Worm (Caenorhabditis elegans) whole organism, young adult: ENCODE results near the gene igcm-3.

ENCODE experiments used
- F49E8.2 ChIP-seq: sonication (generic microtip); optimal IDR thresholded peaks from 3 replicates; lab custom pipeline; 2017; ENCODE audit warnings: missing genetic modification characterization, mild to moderate bottlenecking, missing compliant biosample characterization, antibody characterized with exemption, moderate library complexity; ENCODE audit not compliant: insufficient read depth
- F57C9.4 ChIP-seq: sonication (generic microtip); optimal IDR thresholded peaks from 2 replicates; lab custom pipeline; 2017; ENCODE audit warnings: mild to moderate bottlenecking, missing genetic modification characterization, missing compliant biosample characterization
- K12H6.12 ChIP-seq: fragments of 200-800 bp; sonication (Bioruptor generic); optimal IDR thresholded peaks from 2 replicates; lab custom pipeline; 2018; ENCODE audit warnings: mild to moderate bottlenecking, missing genetic modification characterization, missing compliant biosample characterization
- T07F8.4 ChIP-seq: sonication (generic microtip); optimal IDR thresholded peaks from 2 replicates; lab custom pipeline; 2016; ENCODE audit warnings: mild to moderate bottlenecking, missing genetic modification characterization, moderate library complexity, missing compliant biosample characterization
- Y53F4B.3 ChIP-seq: fragments of 200-800 bp; sonication (Bioruptor generic); IDR thresholded peaks from 2 replicates; pipeline ENCODE4 v1.3.6; 2022; ENCODE audit warnings: missing genetic modification reagents, missing genetic modification characterization, missing compliant biosample characterization
- Y53G8AR.9 ChIP-seq: fragments of 200-800 bp; sonication (Bioruptor generic); conservative IDR thresholded peaks from 2 replicates; pipeline ENCODE4 v1.3.6; 2022; ENCODE audit warnings: missing genetic modification reagents, missing genetic modification characterization, missing compliant biosample characterization
- Y67H2A.10 ChIP-seq: fragments of 200-800 bp; sonication (Bioruptor generic); conservative IDR thresholded peaks from 2 replicates; pipeline ENCODE4 v1.3.6; 2022; ENCODE audit warnings: missing genetic modification reagents, missing genetic modification characterization, missing compliant biosample characterization
- ama-1 ChIP-seq, 3 experiments: fragments of 150-350 bp in 1 of 3; sonication (generic microtip) in 2 of 3; optimal IDR thresholded peaks; 2 replicates each; lab custom pipeline; 2014 to 2018; ENCODE audit warnings: missing biosample characterization in 2 of 3, missing genetic modification characterization in 2 of 3, missing genetic modification reagents in 2 of 3
- aptf-2 ChIP-seq: fragments of 200-800 bp; sonication (Bioruptor generic); conservative IDR thresholded peaks from 2 replicates; pipeline ENCODE4 v1.3.6; 2022; ENCODE audit warnings: missing genetic modification reagents, missing genetic modification characterization, missing compliant biosample characterization
- bed-1 ChIP-seq: fragments of 200-800 bp; sonication (Bioruptor generic); IDR thresholded peaks from 2 replicates; pipeline ENCODE4 v1.3.6; 2022; ENCODE audit warnings: missing genetic modification reagents, missing genetic modification characterization, missing compliant biosample characterization
- ccch-3 ChIP-seq: fragments of 200-800 bp; sonication (Bioruptor generic); optimal IDR thresholded peaks from 2 replicates; lab custom pipeline; 2018; ENCODE audit warnings: mild to moderate bottlenecking, missing genetic modification characterization, missing compliant biosample characterization
- cebp-1 ChIP-seq, 2 experiments: fragments of 200-800 bp in 1 of 2; sonication (Bioruptor generic) in 1 of 2; sonication (generic microtip) in 1 of 2; IDR thresholded peaks in 1 of 2; optimal IDR thresholded peaks in 1 of 2; 2 replicates each; pipeline versions ENCODE4 v1.3.6 to Lab custom; 2017 to 2022; ENCODE audit warnings: missing compliant biosample characterization in 2 of 2, missing genetic modification characterization in 2 of 2, mild to moderate bottlenecking in 1 of 2, missing genetic modification reagents in 1 of 2, moderate library complexity in 1 of 2
- dox-1 ChIP-seq: fragments of 200-800 bp; sonication (Bioruptor generic); IDR thresholded peaks from 2 replicates; pipeline ENCODE4 v1.3.6; 2022; ENCODE audit warnings: missing genetic modification reagents, missing genetic modification characterization, missing compliant biosample characterization
- dpff-1 ChIP-seq: sonication (generic microtip); optimal IDR thresholded peaks from 2 replicates; lab custom pipeline; 2017; ENCODE audit warnings: mild to moderate bottlenecking, missing genetic modification characterization, missing compliant biosample characterization
- ekl-4 ChIP-seq: fragments of 200-800 bp; sonication (Bioruptor generic); IDR thresholded peaks from 2 replicates; pipeline ENCODE4 v1.3.6; 2022; ENCODE audit warnings: missing genetic modification reagents, missing genetic modification characterization, missing compliant biosample characterization
- ets-4 ChIP-seq: fragments of 200-800 bp; sonication (Bioruptor generic); optimal IDR thresholded peaks from 2 replicates; lab custom pipeline; 2018; ENCODE audit warnings: mild to moderate bottlenecking, missing genetic modification characterization, missing compliant biosample characterization
- gei-17 ChIP-seq: fragments of 200-800 bp; sonication (Bioruptor generic); optimal IDR thresholded peaks from 2 replicates; lab custom pipeline; 2018; ENCODE audit warnings: mild to moderate bottlenecking, missing genetic modification characterization, missing compliant biosample characterization
- hmg-1.2 ChIP-seq: fragments of 200-800 bp; sonication (Bioruptor generic); IDR thresholded peaks from 2 replicates; pipeline ENCODE4 v1.3.6; 2022; ENCODE audit warnings: missing genetic modification reagents, missing genetic modification characterization, missing compliant biosample characterization
- hrde-1 ChIP-seq: sonication (generic microtip); optimal IDR thresholded peaks from 2 replicates; lab custom pipeline; 2016; ENCODE audit warnings: missing genetic modification characterization, mild to moderate bottlenecking, missing compliant biosample characterization, moderate library complexity, missing genotype, missing genetic modification reagents, borderline replicate concordance
- lag-1 ChIP-seq: fragments of 200-800 bp; sonication (Bioruptor generic); IDR thresholded peaks from 2 replicates; pipeline ENCODE4 v1.3.6; 2022; ENCODE audit warnings: missing genetic modification reagents, missing genetic modification characterization, missing compliant biosample characterization
- let-526 ChIP-seq: fragments of 200-800 bp; sonication (Bioruptor generic); IDR thresholded peaks from 2 replicates; pipeline ENCODE4 v1.3.6; 2022; ENCODE audit warnings: missing genetic modification reagents, missing genetic modification characterization, missing compliant biosample characterization
- lin-35 ChIP-seq, 3 experiments: fragments of 150-350 bp in 2 of 3; sonication (generic microtip) in 1 of 3; optimal IDR thresholded peaks; 2 replicates each; lab custom pipeline; 2014 to 2018; ENCODE audit warnings: missing biosample characterization in 3 of 3, missing genetic modification characterization in 3 of 3, missing genetic modification reagents in 3 of 3
- lin-40 ChIP-seq: sonication (generic microtip); optimal IDR thresholded peaks from 2 replicates; lab custom pipeline; 2016; ENCODE audit warnings: missing genetic modification characterization, mild to moderate bottlenecking, missing compliant biosample characterization, missing genotype, missing genetic modification reagents
- madf-8 ChIP-seq: fragments of 200-800 bp; sonication (Bioruptor generic); conservative IDR thresholded peaks from 2 replicates; pipeline ENCODE4 v1.3.6; 2022; ENCODE audit warnings: missing genetic modification reagents, missing genetic modification characterization, missing compliant biosample characterization
- nfya-1 ChIP-seq: sonication (generic microtip); optimal IDR thresholded peaks from 2 replicates; lab custom pipeline; 2017; ENCODE audit warnings: antibody characterized with exemption, missing compliant biosample characterization, missing genetic modification characterization, borderline replicate concordance; ENCODE audit not compliant: insufficient read depth
- nfya-2 ChIP-seq: fragments of 200-800 bp; sonication (Bioruptor generic); IDR thresholded peaks from 2 replicates; pipeline ENCODE4 v1.3.6; 2022; ENCODE audit warnings: missing genetic modification reagents, missing genetic modification characterization, missing compliant biosample characterization
- nhr-80 ChIP-seq: sonication (generic microtip); optimal IDR thresholded peaks from 2 replicates; lab custom pipeline; 2016; ENCODE audit warnings: missing genetic modification characterization, missing compliant biosample characterization
- pha-4 ChIP-seq: fragments of 150-350 bp; sonication (generic microtip); optimal IDR thresholded peaks from 2 replicates; lab custom pipeline; 2014; ENCODE audit warnings: missing biosample characterization, missing genetic modification reagents, missing genetic modification characterization
- sdz-38 ChIP-seq: sonication (generic microtip); optimal IDR thresholded peaks from 2 replicates; lab custom pipeline; 2016; ENCODE audit warnings: missing genotype, missing genetic modification characterization, missing compliant biosample characterization
- snpc-4 ChIP-seq, 5 experiments: fragments of 150-350 bp in 1 of 5; sonication (generic microtip) in 4 of 5; optimal IDR thresholded peaks; 2 replicates each; lab custom pipeline; 2014 to 2018; ENCODE audit warnings: missing genetic modification characterization in 5 of 5, missing biosample characterization in 3 of 5, antibody characterized with exemption in 2 of 5, mild to moderate bottlenecking in 2 of 5, missing compliant biosample characterization in 2 of 5, missing genotype in 2 of 5, moderate library complexity in 2 of 5, missing genetic modification reagents in 1 of 5
- tbp1 ChIP-seq: fragments of 200-800 bp; sonication (Bioruptor generic); optimal IDR thresholded peaks from 2 replicates; lab custom pipeline; 2018; ENCODE audit warnings: mild to moderate bottlenecking, missing genetic modification characterization, missing compliant biosample characterization
- tlf-1 ChIP-seq: fragments of 200-800 bp; sonication (Bioruptor generic); optimal IDR thresholded peaks from 2 replicates; lab custom pipeline; 2018; ENCODE audit warnings: mild to moderate bottlenecking, missing genetic modification characterization, missing compliant biosample characterization
- unc-62 ChIP-seq: fragments of 150-350 bp; optimal IDR thresholded peaks from 2 replicates; lab custom pipeline; 2014; ENCODE audit warnings: missing biosample characterization, missing genetic modification reagents, missing genetic modification characterization
- zfh-2 ChIP-seq: fragments of 200-800 bp; sonication (Bioruptor generic); conservative IDR thresholded peaks from 2 replicates; pipeline ENCODE4 v1.3.6; 2022; ENCODE audit warnings: missing genetic modification reagents, missing genetic modification characterization, missing compliant biosample characterization
- ztf-22 ChIP-seq: fragments of 200-800 bp; sonication (Bioruptor generic); optimal IDR thresholded peaks from 2 replicates; lab custom pipeline; 2018; ENCODE audit warnings: mild to moderate bottlenecking, missing genetic modification characterization, moderate library complexity, missing compliant biosample characterization
- ztf-6 ChIP-seq: fragments of 200-800 bp; sonication (Bioruptor generic); IDR thresholded peaks from 2 replicates; pipeline ENCODE4 v1.3.6; 2022; ENCODE audit warnings: missing genetic modification reagents, missing genetic modification characterization, missing compliant biosample characterization

igcm-3 gene

DNA sequence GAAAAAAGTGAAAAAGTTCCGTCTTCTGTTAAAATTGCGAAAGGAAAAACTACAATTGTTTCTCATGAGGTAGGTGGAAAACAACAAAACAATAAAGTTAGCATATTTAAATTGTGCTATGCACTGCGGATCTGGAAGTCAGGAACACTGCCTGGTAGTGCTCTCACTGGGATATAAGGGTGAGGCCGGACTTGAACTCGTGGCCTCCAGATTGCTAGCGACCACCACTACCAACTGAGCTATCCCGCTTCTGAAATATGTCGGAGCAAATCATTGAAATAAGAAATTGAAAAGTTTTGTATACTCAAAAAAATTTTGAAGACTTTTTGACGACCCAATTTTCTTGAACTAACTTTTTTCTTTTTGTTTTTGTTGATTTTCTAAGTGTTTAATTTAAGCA is 9.1 kb downstream of the igcm-3 start (continued):
- no peak for TF ChIP-seq ets-4
- TF ChIP-seq, all 124 proteins: peak for 6

DNA sequence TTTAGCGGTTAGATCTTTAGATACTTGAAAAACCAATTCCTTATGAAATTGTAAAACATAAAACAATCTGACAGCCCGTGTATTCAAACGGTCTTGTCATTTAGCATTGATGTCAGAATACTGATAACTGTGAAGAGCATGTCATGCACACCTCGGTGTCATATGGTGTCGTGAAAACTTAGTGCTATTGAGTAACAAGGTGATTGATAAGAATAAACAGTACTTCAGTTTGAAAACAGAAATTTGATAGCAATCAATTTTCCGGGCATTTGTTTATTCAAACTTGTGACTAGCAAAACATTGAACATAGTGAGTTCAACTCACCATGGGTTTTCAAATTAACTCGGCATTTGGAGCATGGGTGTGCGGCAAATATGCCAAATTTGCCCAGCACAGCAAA is 10.4 kb downstream of the igcm-3 start:
- TF ChIP-seq cebp-1 (GFP tag; IDR thresholded peaks at IDR 0.05; lab: Robert Waterston, UW) (0 out of 2 replicates have a peak, but pooled peaks have one; percentile 31), cebp-1 (tag; optimal IDR thresholded peaks at IDR 0.05; lab: Kevin White, UChicago) (peak; percentile 17), snpc-4 (GFP tag; optimal IDR thresholded peaks at IDR 0.05; lab: Kevin White, UChicago) (no peak), snpc-4 (tag; optimal IDR thresholded peaks at IDR 0.05; lab: Kevin White, UChicago) (peak in 1 of 4 experiments; percentile 4), dpff-1 (no peak), nhr-80 (peak; percentile 77), ccch-3 (no peak), ets-4 (peak; percentile 79)

DNA sequence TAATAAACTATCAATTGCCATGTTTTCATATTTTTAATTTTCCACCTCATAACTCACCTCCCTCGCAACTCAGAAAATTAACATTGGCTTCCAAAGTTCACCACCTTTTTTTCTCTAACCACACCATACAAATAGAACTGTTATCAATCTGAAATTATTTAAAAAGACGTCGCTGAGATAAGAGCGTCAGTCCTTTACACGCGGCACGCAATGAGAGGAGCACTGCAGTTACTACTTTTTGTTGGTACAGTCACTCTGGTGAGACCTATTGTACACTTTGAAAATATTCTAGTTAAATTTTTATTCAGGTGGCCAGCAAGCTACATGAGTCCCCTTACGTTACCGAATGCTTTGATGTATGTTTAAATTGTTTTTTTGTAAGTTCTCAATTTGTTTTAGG is 10.9 kb downstream of the igcm-3 start, which contains the start of gene T02C5.1:
Gene T02C5.1 (plus strand): TSS at position 199 of the 400 bp plus-strand sequence.
- TF ChIP-seq tbp1 (peak; percentile 1), nhr-80 (peak; percentile 18), dox-1 (GFP tag; lab: Robert Waterston, UW) (no peak)

DNA sequence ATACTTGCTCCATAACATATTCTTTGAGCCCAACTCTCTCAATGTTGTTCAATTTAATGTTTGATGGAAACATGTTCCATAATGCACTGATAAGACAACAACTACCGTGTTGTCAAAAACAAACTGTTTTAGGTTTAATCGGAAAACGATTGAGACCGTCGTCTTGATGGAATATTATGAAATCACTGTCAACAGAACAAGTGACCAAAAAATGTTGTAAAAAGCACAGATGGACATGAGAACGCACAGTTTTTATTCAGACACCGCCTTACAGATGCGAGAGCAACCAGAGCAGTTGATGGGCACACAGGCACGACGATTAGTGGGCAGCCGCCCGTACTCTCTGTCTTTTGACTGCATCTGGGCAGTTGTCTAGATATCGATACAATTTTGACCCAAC is 12.6 kb downstream of the igcm-3 start:
- no peak for TF ChIP-seq Y67H2A.10 (GFP tag; lab: Robert Waterston, UW)
- TF ChIP-seq dox-1 (GFP tag; lab: Robert Waterston, UW), result peak; percentile 48; the same call in 1 of the 2 replicates
- no peak for TF ChIP-seq K12H6.12 (tag; lab: Kevin White, UChicago)
- TF ChIP-seq ama-1 (optimal IDR thresholded peaks at IDR 0.05; lab: Kevin White, UChicago), result no peak
- no peak for TF ChIP-seq ama-1 (GFP tag; optimal IDR thresholded peaks at IDR 0.05; lab: Kevin White, UChicago)
- TF ChIP-seq ztf-22 (GFP tag; lab: Kevin White, UChicago), result peak; percentile 1
- peak; percentile 87 for TF ChIP-seq unc-62 (GFP tag; lab: Kevin White, UChicago)
- TF ChIP-seq pha-4 (tag; lab: Kevin White, UChicago), result peak; percentile 39
- TF ChIP-seq let-526 (GFP tag; lab: Robert Waterston, UW), result no peak
- TF ChIP-seq hrde-1 (tag; lab: Kevin White, UChicago), result no peak
- TF ChIP-seq nhr-80, result peak; percentile 82
- TF ChIP-seq cebp-1 (GFP tag; IDR thresholded peaks at IDR 0.05; lab: Robert Waterston, UW), result peak; percentile 88
- TF ChIP-seq cebp-1 (tag; optimal IDR thresholded peaks at IDR 0.05; lab: Kevin White, UChicago), result peak; percentile 90
- no peak for TF ChIP-seq F49E8.2
- no peak for TF ChIP-seq F57C9.4
- TF ChIP-seq nfya-2 (GFP tag; lab: Robert Waterston, UW), result no peak
- TF ChIP-seq, all 124 proteins: peak for 6

DNA sequence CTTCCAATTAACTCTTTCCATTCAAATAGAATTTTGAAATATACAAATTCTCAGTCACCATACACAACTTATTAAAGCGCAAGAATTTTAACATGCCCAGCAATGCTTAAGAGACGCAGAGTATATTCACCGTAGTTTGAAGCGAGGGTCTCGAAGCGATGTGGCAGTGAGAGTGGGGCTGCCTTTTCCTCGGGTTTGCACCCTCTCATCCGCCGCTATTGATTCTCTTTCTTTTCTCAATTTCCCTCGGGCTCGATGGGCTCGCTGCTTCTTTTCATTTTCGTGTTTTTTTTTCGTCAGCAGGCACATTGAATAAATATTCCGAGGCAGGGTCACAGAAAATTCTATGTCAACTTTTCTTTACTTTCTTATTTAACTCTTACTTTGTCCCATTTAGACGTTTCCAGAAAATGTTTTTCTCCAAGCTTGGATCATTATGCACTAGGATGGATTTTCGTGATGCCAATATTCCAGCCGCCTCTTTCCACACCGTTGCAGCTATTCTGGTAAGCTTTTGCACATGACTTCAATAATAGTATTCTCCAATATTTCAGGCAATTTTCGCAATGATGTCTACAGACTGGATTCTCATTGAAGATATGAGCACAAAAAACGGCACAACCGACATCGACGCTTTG is 17.0 kb downstream of the igcm-3 start, which contains the start of gene T14G11.1:
Gene T14G11.1 (plus strand): TSS at position 408 of the 638 bp plus-strand sequence.
- no peak for TF ChIP-seq madf-8 (GFP tag; lab: Robert Waterston, UW)
- TF ChIP-seq bed-1 (GFP tag; lab: Robert Waterston, UW), result no peak
- peak; percentile 43; the same call in 1 of the 2 replicates for TF ChIP-seq hmg-1.2
- TF ChIP-seq sdz-38 (tag; lab: Kevin White, UChicago), result no peak
- no peak for TF ChIP-seq unc-62 (GFP tag; lab: Kevin White, UChicago)
- peak; percentile 30 for TF ChIP-seq nhr-80
- TF ChIP-seq ekl-4 (GFP tag; lab: Robert Waterston, UW), result no peak
- no peak for TF ChIP-seq Y53G8AR.9 (GFP tag; lab: Robert Waterston, UW)
- no peak for TF ChIP-seq nfya-1
- TF ChIP-seq Y53F4B.3 (GFP tag; lab: Robert Waterston, UW), result no peak
- peak; percentile 49 for TF ChIP-seq lin-40 (tag; lab: Kevin White, UChicago)
- TF ChIP-seq lag-1 (GFP tag; lab: Robert Waterston, UW), result no peak
- TF ChIP-seq dox-1 (GFP tag; lab: Robert Waterston, UW), result peak; percentile 45; the same call in 1 of the 2 replicates
- TF ChIP-seq K12H6.12 (tag; lab: Kevin White, UChicago), result peak; percentile 26
- 0 out of 2 replicates have a peak, but pooled peaks have one; percentile 15 for TF ChIP-seq cebp-1 (GFP tag; IDR thresholded peaks at IDR 0.05; lab: Robert Waterston, UW)
- peak; percentile 60 for TF ChIP-seq cebp-1 (tag; optimal IDR thresholded peaks at IDR 0.05; lab: Kevin White, UChicago)
- TF ChIP-seq pha-4 (tag; lab: Kevin White, UChicago), result peak; percentile 36
- no peak for TF ChIP-seq ztf-6 (GFP tag; lab: Robert Waterston, UW)
- peak in 1 of 3 experiments; percentile 38 for TF ChIP-seq lin-35 (GFP tag; optimal IDR thresholded peaks at IDR 0.05; lab: Kevin White, UChicago)
- TF ChIP-seq hrde-1 (tag; lab: Kevin White, UChicago), result no peak
- no peak for TF ChIP-seq tlf-1
- peak; percentile 8 for TF ChIP-seq gei-17 (GFP tag; lab: Kevin White, UChicago)
- TF ChIP-seq zfh-2 (GFP tag; lab: Robert Waterston, UW), result peak; percentile 72
- no peak for TF ChIP-seq T07F8.4
- TF ChIP-seq aptf-2 (GFP tag; lab: Robert Waterston, UW), result no peak
